Fruit fly (Drosophila melanogaster) whole organism, embryonic: ENCODE results near the gene Acat2.

Experiments used
- Blimp-1 ChIP-seq: fragments of 200-800 bp; sonication (Bioruptor generic); optimal IDR thresholded peaks from 3 replicates; lab custom pipeline; 2018; ENCODE audit warnings: missing biosample characterization, missing genetic modification characterization, mild to moderate bottlenecking, moderate library complexity, missing genetic modification reagents
- Bteb2 ChIP-seq: fragments of 200-800 bp; sonication (Bioruptor generic); optimal IDR thresholded peaks from 2 replicates; lab custom pipeline; 2016; ENCODE audit warnings: missing biosample characterization, missing genetic modification characterization
- CG10654 ChIP-seq: fragments of 200-800 bp; sonication (Bioruptor generic); optimal IDR thresholded peaks from 2 replicates; lab custom pipeline; 2016; ENCODE audit warnings: missing biosample characterization, missing genetic modification characterization
- CG10979 ChIP-seq: fragments of 200-800 bp; sonication (Bioruptor generic); optimal IDR thresholded peaks from 2 replicates; lab custom pipeline; 2018; ENCODE audit warnings: missing biosample characterization, mild to moderate bottlenecking, missing genetic modification characterization, moderate library complexity
- CG11723 ChIP-seq: fragments of 200-800 bp; sonication (Bioruptor generic); optimal IDR thresholded peaks from 2 replicates; lab custom pipeline; 2017; ENCODE audit warnings: missing biosample characterization, mild to moderate bottlenecking, missing genetic modification characterization
- CG12071 ChIP-seq: fragments of 200-800 bp; sonication (Bioruptor generic); optimal IDR thresholded peaks from 3 replicates; lab custom pipeline; 2018; ENCODE audit warnings: missing biosample characterization, mild to moderate bottlenecking, missing genetic modification characterization
- CG12155 ChIP-seq: fragments of 200-800 bp; sonication (Bioruptor generic); optimal IDR thresholded peaks from 3 replicates; lab custom pipeline; 2016; ENCODE audit warnings: missing biosample characterization, missing genetic modification characterization
- CG12659 ChIP-seq: fragments of 200-800 bp; sonication (Bioruptor generic); optimal IDR thresholded peaks from 3 replicates; lab custom pipeline; 2017; ENCODE audit warnings: mild to moderate bottlenecking, missing biosample characterization, missing genetic modification reagents, missing genetic modification characterization
- CG14014 ChIP-seq: fragments of 200-800 bp; sonication (Bioruptor generic); IDR thresholded peaks from 2 replicates; pipeline ENCODE4 v1.3.6; 2022; ENCODE audit warnings: missing biosample characterization, missing genetic modification characterization
- CG1603 ChIP-seq: fragments of 200-800 bp; sonication (Bioruptor generic); optimal IDR thresholded peaks from 2 replicates; lab custom pipeline; 2019; ENCODE audit warnings: missing biosample characterization, mild to moderate bottlenecking, missing genetic modification characterization, moderate library complexity
- CG17361 ChIP-seq: fragments of 200-800 bp; sonication (Bioruptor generic); IDR thresholded peaks from 3 replicates; pipeline ENCODE4 v1.3.6; 2022; ENCODE audit warnings: missing biosample characterization, missing genetic modification characterization
- CG18619 ChIP-seq: fragments of 200-800 bp; sonication (Bioruptor generic); optimal IDR thresholded peaks from 3 replicates; lab custom pipeline; 2017; ENCODE audit warnings: missing biosample characterization, mild to moderate bottlenecking, missing genetic modification characterization
- CG2116 ChIP-seq: fragments of 200-800 bp; sonication (Bioruptor generic); optimal IDR thresholded peaks from 3 replicates; lab custom pipeline; 2018; ENCODE audit warnings: missing biosample characterization, mild to moderate bottlenecking, missing genetic modification characterization
- CG30403 ChIP-seq: fragments of 200-800 bp; sonication (Bioruptor generic); optimal IDR thresholded peaks from 3 replicates; lab custom pipeline; 2016; ENCODE audit warnings: missing biosample characterization, missing genetic modification characterization
- CG32772 ChIP-seq: fragments of 200-800 bp; sonication (Bioruptor generic); IDR thresholded peaks from 2 replicates; pipeline ENCODE4 v1.3.6; 2022; ENCODE audit warnings: missing biosample characterization, missing genetic modification characterization
- CG3407 ChIP-seq: fragments of 200-800 bp; sonication (Bioruptor generic); optimal IDR thresholded peaks from 2 replicates; lab custom pipeline; 2018; ENCODE audit warnings: missing biosample characterization, mild to moderate bottlenecking, missing genetic modification characterization
- CG4820 ChIP-seq: fragments of 200-800 bp; sonication (Bioruptor generic); optimal IDR thresholded peaks from 3 replicates; lab custom pipeline; 2016; ENCODE audit warnings: missing biosample characterization, missing genetic modification characterization
- CG6689 ChIP-seq: fragments of 200-800 bp; sonication (Bioruptor generic); IDR thresholded peaks from 2 replicates; pipeline ENCODE4 v1.3.6; 2022; ENCODE audit warnings: missing biosample characterization, missing genetic modification characterization
- CG6854 ChIP-seq: fragments of 200-800 bp; sonication (Bioruptor generic); optimal IDR thresholded peaks from 3 replicates; lab custom pipeline; 2017; ENCODE audit warnings: missing biosample characterization, mild to moderate bottlenecking, missing genetic modification characterization
- CG7556 ChIP-seq: fragments of 200-800 bp; sonication (Bioruptor generic); optimal IDR thresholded peaks from 2 replicates; lab custom pipeline; 2017; ENCODE audit warnings: missing biosample characterization, mild to moderate bottlenecking, missing genetic modification characterization
- CG7839 ChIP-seq: fragments of 200-800 bp; sonication (Bioruptor generic); optimal IDR thresholded peaks from 3 replicates; lab custom pipeline; 2018; ENCODE audit warnings: missing biosample characterization, mild to moderate bottlenecking, missing genetic modification characterization, moderate library complexity
- CG7928 ChIP-seq: fragments of 200-800 bp; sonication (Bioruptor generic); optimal IDR thresholded peaks from 2 replicates; lab custom pipeline; 2017; ENCODE audit warnings: missing biosample characterization, mild to moderate bottlenecking, missing genetic modification characterization
- CG8388 ChIP-seq: fragments of 200-800 bp; sonication (Bioruptor generic); optimal IDR thresholded peaks from 2 replicates; lab custom pipeline; 2019; ENCODE audit warnings: missing biosample characterization, mild to moderate bottlenecking, missing genetic modification characterization, moderate library complexity
- CG8944 ChIP-seq: fragments of 200-800 bp; sonication (Bioruptor generic); optimal IDR thresholded peaks from 3 replicates; lab custom pipeline; 2016; ENCODE audit warnings: missing biosample characterization, missing genetic modification characterization
- CG9215 ChIP-seq: fragments of 200-800 bp; sonication (Bioruptor generic); IDR thresholded peaks from 2 replicates; pipeline ENCODE4 v1.3.6; 2022; ENCODE audit warnings: missing biosample characterization, missing genetic modification characterization
- CHES-1-like ChIP-seq: fragments of 200-800 bp; sonication (Bioruptor generic); optimal IDR thresholded peaks from 2 replicates; lab custom pipeline; 2016; ENCODE audit warnings: missing biosample characterization, missing genetic modification characterization
- CoRest ChIP-seq: fragments of 200-800 bp; sonication (Bioruptor generic); optimal IDR thresholded peaks from 3 replicates; lab custom pipeline; 2018; ENCODE audit warnings: missing biosample characterization, mild to moderate bottlenecking, missing genetic modification characterization, moderate library complexity
- D19A ChIP-seq: fragments of 200-800 bp; optimal IDR thresholded peaks from 3 replicates; lab custom pipeline; 2019; ENCODE audit warnings: missing biosample characterization, mild to moderate bottlenecking, missing genetic modification characterization, moderate library complexity
- Hmx ChIP-seq: fragments of 200-800 bp; sonication (Bioruptor generic); optimal IDR thresholded peaks from 2 replicates; lab custom pipeline; 2016; ENCODE audit warnings: missing biosample characterization, missing genetic modification characterization
- MBD-R2 ChIP-seq: fragments of 200-800 bp; sonication (Bioruptor generic); IDR thresholded peaks from 2 replicates; pipeline ENCODE4 v1.3.6; 2022; ENCODE audit warnings: missing biosample characterization, missing genetic modification characterization
- Oli ChIP-seq: fragments of 200-800 bp; sonication (Bioruptor generic); optimal IDR thresholded peaks from 2 replicates; lab custom pipeline; 2018; ENCODE audit warnings: missing biosample characterization, mild to moderate bottlenecking, missing genetic modification characterization, moderate library complexity
- Opbp ChIP-seq: fragments of 200-800 bp; sonication (Bioruptor generic); IDR thresholded peaks from 3 replicates; pipeline ENCODE4 v1.3.6; 2022; ENCODE audit warnings: missing biosample characterization, missing genetic modification characterization; ENCODE audit not compliant: partially characterized antibody
- Usf ChIP-seq: fragments of 200-800 bp; sonication (Bioruptor generic); optimal IDR thresholded peaks from 2 replicates; lab custom pipeline; 2017; ENCODE audit warnings: missing genotype, missing biosample characterization, missing genetic modification characterization
- Xbp1 ChIP-seq: fragments of 200-800 bp; sonication (Bioruptor generic); optimal IDR thresholded peaks from 3 replicates; lab custom pipeline; 2016; ENCODE audit warnings: missing biosample characterization, mild to moderate bottlenecking, missing genetic modification characterization
- danr ChIP-seq: fragments of 200-800 bp; sonication (Bioruptor generic); IDR thresholded peaks from 2 replicates; pipeline ENCODE4 v1.3.6; 2022; ENCODE audit warnings: missing biosample characterization, missing genetic modification characterization
- dmrt99B ChIP-seq: fragments of 200-800 bp; sonication (Bioruptor generic); optimal IDR thresholded peaks from 2 replicates; lab custom pipeline; 2018; ENCODE audit warnings: missing biosample characterization, mild to moderate bottlenecking, missing genetic modification characterization, moderate library complexity
- ewg ChIP-seq: fragments of 200-800 bp; sonication (Bioruptor generic); optimal IDR thresholded peaks from 3 replicates; lab custom pipeline; 2017; ENCODE audit warnings: mild to moderate bottlenecking, missing biosample characterization, missing genetic modification reagents, missing genetic modification characterization
- gcm ChIP-seq: fragments of 200-800 bp; sonication (Bioruptor generic); optimal IDR thresholded peaks from 2 replicates; lab custom pipeline; 2019; ENCODE audit warnings: missing biosample characterization, mild to moderate bottlenecking, missing genetic modification characterization, moderate library complexity
- gem ChIP-seq: fragments of 200-800 bp; sonication (Bioruptor generic); optimal IDR thresholded peaks from 2 replicates; lab custom pipeline; 2019; ENCODE audit warnings: missing biosample characterization, mild to moderate bottlenecking, missing genetic modification characterization, moderate library complexity
- grau ChIP-seq: fragments of 200-800 bp; optimal IDR thresholded peaks from 3 replicates; lab custom pipeline; 2019; ENCODE audit warnings: missing biosample characterization, mild to moderate bottlenecking, missing genetic modification characterization, moderate library complexity
- gsb-n ChIP-seq: fragments of 200-800 bp; sonication (Bioruptor generic); optimal IDR thresholded peaks from 3 replicates; lab custom pipeline; 2018; ENCODE audit warnings: missing biosample characterization, mild to moderate bottlenecking, missing genetic modification characterization
- h ChIP-seq: fragments of >200 bp; optimal IDR thresholded peaks from 2 replicates; lab custom pipeline; 2017
- lab ChIP-seq: fragments of 200-800 bp; sonication (Bioruptor generic); optimal IDR thresholded peaks from 3 replicates; lab custom pipeline; 2017; ENCODE audit warnings: missing biosample characterization, missing genetic modification characterization, mild to moderate bottlenecking, moderate library complexity, missing genetic modification reagents
- peb ChIP-seq: fragments of 200-800 bp; sonication (Bioruptor generic); IDR thresholded peaks from 2 replicates; pipeline ENCODE4 v1.3.6; 2022; ENCODE audit warnings: missing biosample characterization, missing genetic modification characterization
- sna ChIP-seq: fragments of 200-800 bp; sonication (Bioruptor generic); IDR thresholded peaks from 2 replicates; pipeline ENCODE4 v1.3.6; 2022; ENCODE audit warnings: missing biosample characterization, missing genetic modification characterization; ENCODE audit not compliant: partially characterized antibody
- tio ChIP-seq: fragments of 200-800 bp; sonication (Bioruptor generic); optimal IDR thresholded peaks from 2 replicates; lab custom pipeline; 2017; ENCODE audit warnings: missing biosample characterization, missing genetic modification characterization, inconsistent platforms
- toy ChIP-seq: fragments of 200-800 bp; sonication (Bioruptor generic); IDR thresholded peaks from 2 replicates; pipeline ENCODE4 v1.3.6; 2022; ENCODE audit warnings: missing biosample characterization, missing genetic modification characterization
- tup ChIP-seq: fragments of 200-800 bp; sonication (Bioruptor generic); optimal IDR thresholded peaks from 2 replicates; lab custom pipeline; 2016; ENCODE audit warnings: missing biosample characterization, mild to moderate bottlenecking, missing genetic modification characterization, moderate library complexity
- vnd ChIP-seq: fragments of 200-800 bp; sonication (Bioruptor generic); IDR thresholded peaks from 3 replicates; pipeline ENCODE4 v1.3.6; 2022; ENCODE audit warnings: missing biosample characterization, missing genetic modification characterization; ENCODE audit not compliant: partially characterized antibody

The Acat2 gene

dm6 chr3L:1320230-1320930 lies 17.6 kb downstream of the Acat2 start (continued):
- no peak for TF ChIP-seq peb (GFP tag; lab: Robert Waterston, UW)
- peak; percentile 40 for TF ChIP-seq gem
- no peak for TF ChIP-seq CG14014 (GFP tag; lab: Robert Waterston, UW)
- TF ChIP-seq CG6689 (GFP tag; lab: Robert Waterston, UW): 0 out of 2 replicates have a peak, but pooled peaks have one; percentile 4
- TF ChIP-seq danr (GFP tag; lab: Robert Waterston, UW): no peak
- TF ChIP-seq Usf: no peak
- TF ChIP-seq CG12071 (GFP tag; lab: Kevin White, UChicago): no peak
- TF ChIP-seq CG4820: no peak
- TF ChIP-seq Opbp (GFP tag; lab: Robert Waterston, UW): no peak
- no peak for TF ChIP-seq CG7928 (GFP tag; lab: Kevin White, UChicago)
- TF ChIP-seq sna (GFP tag; lab: Robert Waterston, UW): no peak
- peak; percentile 37 for TF ChIP-seq grau (tag; lab: Kevin White, UChicago)
- TF ChIP-seq ewg: no peak
- TF ChIP-seq CG30403 (GFP tag; lab: Kevin White, UChicago): peak; percentile 28
- TF ChIP-seq CHES-1-like (GFP tag; lab: Kevin White, UChicago): no peak
- TF ChIP-seq CG8388 (GFP tag; lab: Kevin White, UChicago): no peak
- TF ChIP-seq D19A (tag; lab: Kevin White, UChicago): peak; percentile 42
- TF ChIP-seq tio (GFP tag; lab: Kevin White, UChicago): peak; percentile 27
- no peak for TF ChIP-seq CG7556
- peak; percentile 23 for TF ChIP-seq dmrt99B (tag; lab: Kevin White, UChicago)
- peak; percentile 15 for TF ChIP-seq Xbp1 (GFP tag; lab: Kevin White, UChicago)
- TF ChIP-seq CG10979 (tag; lab: Kevin White, UChicago): no peak
- TF ChIP-seq CG12659: peak; percentile 3
- no peak for TF ChIP-seq CG10654 (GFP tag; lab: Kevin White, UChicago)
- peak; percentile 38 for TF ChIP-seq CG7839 (tag; lab: Kevin White, UChicago)
- TF ChIP-seq CG12155 (GFP tag; lab: Kevin White, UChicago): no peak
- TF ChIP-seq CoRest: no peak
- no peak for TF ChIP-seq MBD-R2
- no peak for TF ChIP-seq h (lab: Kevin White, UChicago)
- no peak for TF ChIP-seq gcm (GFP tag; lab: Kevin White, UChicago)
- TF ChIP-seq gsb-n: no peak
- no peak for TF ChIP-seq CG6854
- TF ChIP-seq toy (GFP tag; lab: Robert Waterston, UW): no peak
- TF ChIP-seq CG17361 (GFP tag; lab: Robert Waterston, UW): 0 out of 3 replicates have a peak, but pooled peaks have one; percentile 23
- TF ChIP-seq Hmx (GFP tag; lab: Kevin White, UChicago): no peak
- no peak for TF ChIP-seq CG11723 (GFP tag; lab: Kevin White, UChicago)
- TF ChIP-seq vnd: no peak
- TF ChIP-seq CG18619: no peak
- peak; percentile 32 for TF ChIP-seq CG1603
- no peak for TF ChIP-seq CG9215 (GFP tag; lab: Robert Waterston, UW)
- TF ChIP-seq CG8944 (GFP tag; lab: Kevin White, UChicago): no peak
- TF ChIP-seq Oli (tag; lab: Kevin White, UChicago): peak; percentile 28
- no peak for TF ChIP-seq tup (GFP tag; lab: Kevin White, UChicago)
- no peak for TF ChIP-seq CG2116
- TF ChIP-seq CG3407 (GFP tag; lab: Kevin White, UChicago): no peak
- TF ChIP-seq CG32772: no peak
- no peak for TF ChIP-seq Bteb2
- TF ChIP-seq Blimp-1 (GFP tag; lab: Kevin White, UChicago): no peak
- peak; percentile 57 for TF ChIP-seq lab (GFP tag; lab: Kevin White, UChicago)
